Worm (Caenorhabditis elegans): Measurements from ENCODE around the gene C44B7.5.
A peak's percentile ranks its signal among the peaks of the same experiment; 100 is the strongest.

DNA sequence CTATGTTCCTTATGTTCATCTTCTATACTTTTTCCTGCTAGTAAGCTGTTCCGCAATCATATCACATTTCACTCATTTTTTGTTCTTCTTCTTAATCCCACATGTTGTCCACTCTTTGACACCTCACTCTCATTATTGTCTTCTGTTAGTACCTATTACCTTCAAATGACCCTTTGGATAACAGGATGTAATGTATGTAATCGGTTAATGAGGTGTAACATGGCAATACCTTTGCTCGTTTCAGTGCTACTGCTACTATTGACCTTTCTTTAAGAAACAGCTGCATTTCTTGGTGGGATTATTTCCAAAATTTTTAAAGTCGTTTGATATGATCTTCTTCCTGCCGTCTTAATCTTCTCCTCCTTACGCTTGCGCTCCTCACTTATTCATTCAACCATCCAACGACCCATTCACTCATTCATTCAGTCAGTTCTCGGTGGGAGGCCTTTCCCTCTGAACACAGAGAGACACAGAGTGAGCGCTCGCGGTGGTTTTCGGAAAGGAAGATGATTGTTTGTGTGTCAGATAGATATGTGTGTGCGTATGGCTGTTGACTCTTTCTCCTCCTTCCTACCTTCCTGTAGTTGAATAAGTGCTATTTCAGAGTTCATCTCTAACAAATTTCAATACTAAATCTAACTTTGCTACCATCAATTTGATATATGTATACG lies 40.7 kb downstream of the C44B7.5 start:
- no peak for TF ChIP-seq snpc-4 (tag; optimal IDR thresholded peaks at IDR 0.05)
- no peak for TF ChIP-seq ama-1 (optimal IDR thresholded peaks at IDR 0.05)
- no peak for TF ChIP-seq skn-1 (tag; optimal IDR thresholded peaks at IDR 0.05)
- TF ChIP-seq dmd-4 (tag; optimal IDR thresholded peaks at IDR 0.05) = no peak
- TF ChIP-seq fos-1 (tag; optimal IDR thresholded peaks at IDR 0.05) = peak; percentile 29
- no peak for TF ChIP-seq unc-62 (GFP tag; optimal IDR thresholded peaks at IDR 0.05)
- no peak for TF ChIP-seq nhr-12 (tag; optimal IDR thresholded peaks at IDR 0.05)
- TF ChIP-seq nhr-6 (tag; optimal IDR thresholded peaks at IDR 0.05) = no peak
- TF ChIP-seq sma-3 (GFP tag; optimal IDR thresholded peaks at IDR 0.05) = no peak
- TF ChIP-seq R02D3.7 (tag; optimal IDR thresholded peaks at IDR 0.05) = no peak
- TF ChIP-seq ztf-4 (tag; optimal IDR thresholded peaks at IDR 0.05) = no peak
- no peak for TF ChIP-seq ceh-16 (tag; optimal IDR thresholded peaks at IDR 0.05)
- TF ChIP-seq Y55F3AM.14 (GFP tag; optimal IDR thresholded peaks at IDR 0.05) = no peak
